Worm (Caenorhabditis elegans) whole organism, L4 larva: Measurements from ENCODE around the gene ckb-4.

Source experiments
- F26F4.8 ChIP-seq: fragments of 200-800 bp; sonication (Bioruptor generic); conservative IDR thresholded peaks from 2 replicates; pipeline ENCODE4 v1.3.6; 2022; ENCODE audit warnings: missing genetic modification characterization, missing compliant biosample characterization
- F37D6.2 ChIP-seq: sonication (generic microtip); optimal IDR thresholded peaks from 2 replicates; lab custom pipeline; 2016; ENCODE audit warnings: mild to moderate bottlenecking, missing genetic modification characterization, missing compliant biosample characterization
- Y48G9A.11 ChIP-seq: fragments of 200-800 bp; sonication (Bioruptor generic); IDR thresholded peaks from 2 replicates; pipeline ENCODE4 v1.3.6; 2022; ENCODE audit warnings: missing genetic modification reagents, missing genetic modification characterization, missing compliant biosample characterization
- ZK337.2 ChIP-seq: fragments of 200-800 bp; sonication (Bioruptor generic); IDR thresholded peaks from 2 replicates; pipeline ENCODE4 v1.3.6; 2022; ENCODE audit warnings: missing genetic modification reagents, missing genetic modification characterization, missing compliant biosample characterization
- ZK546.5 ChIP-seq, 2 experiments: sonication (generic microtip); optimal IDR thresholded peaks; 2 replicates each; lab custom pipeline; 2017; ENCODE audit warnings: missing biosample characterization in 2 of 2, missing genetic modification characterization in 2 of 2
- aha-1 ChIP-seq: fragments of 150-350 bp; peaks from one replicate; lab custom pipeline; 2014; ENCODE audit warnings: missing biosample characterization, missing genetic modification characterization
- ama-1 ChIP-seq: fragments of 150-350 bp; optimal IDR thresholded peaks from 2 replicates; lab custom pipeline; 2014; ENCODE audit warnings: inconsistent platforms, mixed read lengths
- ceh-62 ChIP-seq: sonication (generic microtip); optimal IDR thresholded peaks from 2 replicates; lab custom pipeline; 2017; ENCODE audit warnings: missing biosample characterization, missing genetic modification characterization
- ces-1 ChIP-seq: fragments of 150-350 bp; sonication (generic microtip); optimal IDR thresholded peaks from 4 replicates; lab custom pipeline; 2014; ENCODE audit warnings: missing biosample characterization, missing genetic modification reagents, missing genetic modification characterization
- cey-2 ChIP-seq: sonication (generic microtip); optimal IDR thresholded peaks from 3 replicates; lab custom pipeline; 2017; ENCODE audit warnings: missing genetic modification characterization, mild to moderate bottlenecking, missing compliant biosample characterization, antibody characterized with exemption, borderline replicate concordance; ENCODE audit not compliant: insufficient read depth
- ctbp-1 ChIP-seq: fragments of 200-800 bp; sonication (Bioruptor generic); IDR thresholded peaks from 2 replicates; pipeline ENCODE4 v1.3.6; 2022; ENCODE audit warnings: missing genetic modification reagents, missing genetic modification characterization, missing compliant biosample characterization
- daf-12 ChIP-seq: fragments of 150-350 bp; optimal IDR thresholded peaks from 2 replicates; lab custom pipeline; 2014; ENCODE audit warnings: missing biosample characterization, missing genetic modification reagents, missing genetic modification characterization
- daf-16 ChIP-seq, 3 experiments: sonication (generic microtip); optimal IDR thresholded peaks; 2 replicates each; lab custom pipeline; 2016 to 2017; ENCODE audit warnings: missing genetic modification characterization in 3 of 3, missing genetic modification reagents in 3 of 3, mild to moderate bottlenecking in 2 of 3, missing compliant biosample characterization in 2 of 3, missing biosample characterization in 1 of 3, moderate library complexity in 1 of 3
- daf-8 ChIP-seq: fragments of 200-800 bp; sonication (Bioruptor generic); IDR thresholded peaks from 2 replicates; pipeline ENCODE4 v1.3.6; 2022; ENCODE audit warnings: missing genetic modification characterization, missing compliant biosample characterization
- dmd-6 ChIP-seq: fragments of 200-800 bp; sonication (Bioruptor generic); IDR thresholded peaks from 2 replicates; pipeline ENCODE4 v1.3.6; 2022; ENCODE audit warnings: missing genetic modification reagents, missing genetic modification characterization, missing compliant biosample characterization
- dpl-1 ChIP-seq: fragments of 150-350 bp; optimal IDR thresholded peaks from 2 replicates; lab custom pipeline; 2014; ENCODE audit warnings: missing biosample characterization, missing genetic modification reagents, missing genetic modification characterization
- dve-1 ChIP-seq: sonication (generic microtip); optimal IDR thresholded peaks from 2 replicates; lab custom pipeline; 2017; ENCODE audit warnings: antibody characterized with exemption, mild to moderate bottlenecking, missing genetic modification characterization, missing compliant biosample characterization; ENCODE audit not compliant: insufficient read depth
- egl-43 ChIP-seq: fragments of 200-800 bp; sonication (Bioruptor generic); IDR thresholded peaks from 2 replicates; pipeline ENCODE4 v1.3.6; 2022; ENCODE audit warnings: missing genetic modification reagents, missing genetic modification characterization, missing compliant biosample characterization
- fos-1 ChIP-seq: fragments of 150-350 bp; optimal IDR thresholded peaks from 2 replicates; lab custom pipeline; 2014; ENCODE audit warnings: missing biosample characterization, missing genetic modification characterization
- gei-8 ChIP-seq: fragments of 200-800 bp; sonication (Bioruptor generic); optimal IDR thresholded peaks from 2 replicates; lab custom pipeline; 2018; ENCODE audit warnings: mild to moderate bottlenecking, missing genetic modification characterization, missing compliant biosample characterization
- hlh-11 ChIP-seq: fragments of 200-800 bp; sonication (Bioruptor generic); optimal IDR thresholded peaks from 2 replicates; lab custom pipeline; 2018; ENCODE audit warnings: mild to moderate bottlenecking, missing genetic modification characterization, missing compliant biosample characterization
- hlh-30 ChIP-seq: sonication (generic microtip); optimal IDR thresholded peaks from 2 replicates; lab custom pipeline; 2017; ENCODE audit warnings: antibody characterized with exemption, mild to moderate bottlenecking, missing genetic modification characterization, missing compliant biosample characterization; ENCODE audit not compliant: insufficient read depth
- hmg-1.1 ChIP-seq: fragments of 200-800 bp; sonication (Bioruptor generic); IDR thresholded peaks from 2 replicates; pipeline ENCODE4 v1.3.6; 2022; ENCODE audit warnings: missing genetic modification reagents, missing genetic modification characterization, missing compliant biosample characterization
- jun-1 ChIP-seq: fragments of 150-350 bp; optimal IDR thresholded peaks from 2 replicates; lab custom pipeline; 2014; ENCODE audit warnings: missing biosample characterization, missing genetic modification reagents, missing genetic modification characterization
- lim-7 ChIP-seq: fragments of 200-800 bp; sonication (Bioruptor generic); IDR thresholded peaks from 2 replicates; pipeline ENCODE4 v1.3.6; 2022; ENCODE audit warnings: missing genetic modification characterization, missing compliant biosample characterization
- lin-13 ChIP-seq: fragments of 150-350 bp; optimal IDR thresholded peaks from 2 replicates; lab custom pipeline; 2014; ENCODE audit warnings: missing biosample characterization, missing genetic modification reagents, missing genetic modification characterization
- lin-15B ChIP-seq: fragments of 150-350 bp; sonication (generic microtip); optimal IDR thresholded peaks from 3 replicates; lab custom pipeline; 2014; ENCODE audit warnings: missing biosample characterization, missing genetic modification characterization
- lin-29 ChIP-seq: fragments of 200-800 bp; sonication (Bioruptor generic); IDR thresholded peaks from 2 replicates; pipeline ENCODE4 v1.3.6; 2022; ENCODE audit warnings: missing genetic modification reagents, missing genetic modification characterization, missing compliant biosample characterization
- lsy-2 ChIP-seq, 2 experiments: fragments of 150-350 bp in 1 of 2; sonication (generic microtip) in 1 of 2; optimal IDR thresholded peaks; 2 replicates each; lab custom pipeline; 2014 to 2017; ENCODE audit warnings: missing biosample characterization in 2 of 2, missing genetic modification characterization in 2 of 2
- mdt-29 ChIP-seq: fragments of 200-800 bp; sonication (Bioruptor generic); IDR thresholded peaks from 2 replicates; pipeline ENCODE4 v1.3.6; 2022; ENCODE audit warnings: missing genetic modification reagents, missing genetic modification characterization, missing compliant biosample characterization
- mep-1 ChIP-seq: fragments of 150-350 bp; sonication (generic microtip); optimal IDR thresholded peaks from 3 replicates; lab custom pipeline; 2014; ENCODE audit warnings: missing biosample characterization, missing genetic modification characterization
- nhr-102 ChIP-seq: sonication (generic microtip); optimal IDR thresholded peaks from 2 replicates; lab custom pipeline; 2016; ENCODE audit warnings: mild to moderate bottlenecking, missing genetic modification characterization, moderate library complexity, missing compliant biosample characterization
- nhr-25 ChIP-seq: sonication (generic microtip); optimal IDR thresholded peaks from 2 replicates; lab custom pipeline; 2017; ENCODE audit warnings: missing genetic modification characterization, mild to moderate bottlenecking, missing compliant biosample characterization, antibody characterized with exemption, moderate library complexity, borderline replicate concordance; ENCODE audit not compliant: insufficient read depth
- nhr-42 ChIP-seq: fragments of 200-800 bp; sonication (Bioruptor generic); IDR thresholded peaks from 2 replicates; pipeline ENCODE4 v1.3.6; 2022; ENCODE audit warnings: missing genetic modification characterization, missing compliant biosample characterization
- nhr-6 ChIP-seq: fragments of 150-350 bp; optimal IDR thresholded peaks from 2 replicates; lab custom pipeline; 2014; ENCODE audit warnings: missing biosample characterization, missing genetic modification characterization
- nhr-77 ChIP-seq: fragments of 150-350 bp; optimal IDR thresholded peaks from 2 replicates; lab custom pipeline; 2014; ENCODE audit warnings: missing biosample characterization, missing genetic modification characterization
- pqm-1 ChIP-seq: sonication (generic microtip); optimal IDR thresholded peaks from 2 replicates; lab custom pipeline; 2017; ENCODE audit warnings: missing biosample characterization, missing genetic modification characterization
- rbr-2 ChIP-seq: sonication (generic microtip); optimal IDR thresholded peaks from 2 replicates; lab custom pipeline; 2016; ENCODE audit warnings: missing genotype, missing genetic modification characterization, missing compliant biosample characterization
- snpc-4 ChIP-seq: fragments of 150-350 bp; optimal IDR thresholded peaks from 2 replicates; lab custom pipeline; 2014; ENCODE audit warnings: missing biosample characterization, missing genetic modification characterization
- spr-3 ChIP-seq: fragments of 200-800 bp; sonication (Bioruptor generic); optimal IDR thresholded peaks from 2 replicates; lab custom pipeline; 2018; ENCODE audit warnings: mild to moderate bottlenecking, missing genetic modification characterization, missing compliant biosample characterization
- unc-62 ChIP-seq, 3 experiments: fragments of 150-350 bp in 1 of 3; sonication (generic microtip); optimal IDR thresholded peaks in 2 of 3; peaks in 1 of 3; 1 replicate in 1 of 3; 2 replicates in 2 of 3; lab custom pipeline; 2014 to 2017; ENCODE audit warnings: missing biosample characterization in 3 of 3, missing genetic modification characterization in 3 of 3, missing genetic modification reagents in 3 of 3, missing genotype in 1 of 3
- vab-7 ChIP-seq: fragments of 200-800 bp; sonication (Bioruptor generic); IDR thresholded peaks from 2 replicates; pipeline ENCODE4 v1.3.6; 2022; ENCODE audit warnings: missing genetic modification reagents, missing genetic modification characterization, missing compliant biosample characterization
- zag-1 ChIP-seq: fragments of 150-350 bp; optimal IDR thresholded peaks from 2 replicates; lab custom pipeline; 2014; ENCODE audit warnings: missing biosample characterization, missing genetic modification characterization
- zfp-2 ChIP-seq: sonication (generic microtip); optimal IDR thresholded peaks from 2 replicates; lab custom pipeline; 2016; ENCODE audit warnings: mild to moderate bottlenecking, missing genetic modification characterization, missing compliant biosample characterization
- zip-11 ChIP-seq: fragments of 200-800 bp; sonication (Bioruptor generic); IDR thresholded peaks from 2 replicates; pipeline ENCODE4 v1.3.6; 2022; ENCODE audit warnings: missing genetic modification characterization, missing compliant biosample characterization
- ztf-7 ChIP-seq: fragments of 150-350 bp; optimal IDR thresholded peaks from 2 replicates; lab custom pipeline; 2014; ENCODE audit warnings: missing biosample characterization, missing genetic modification characterization

ckb-4 gene

DNA sequence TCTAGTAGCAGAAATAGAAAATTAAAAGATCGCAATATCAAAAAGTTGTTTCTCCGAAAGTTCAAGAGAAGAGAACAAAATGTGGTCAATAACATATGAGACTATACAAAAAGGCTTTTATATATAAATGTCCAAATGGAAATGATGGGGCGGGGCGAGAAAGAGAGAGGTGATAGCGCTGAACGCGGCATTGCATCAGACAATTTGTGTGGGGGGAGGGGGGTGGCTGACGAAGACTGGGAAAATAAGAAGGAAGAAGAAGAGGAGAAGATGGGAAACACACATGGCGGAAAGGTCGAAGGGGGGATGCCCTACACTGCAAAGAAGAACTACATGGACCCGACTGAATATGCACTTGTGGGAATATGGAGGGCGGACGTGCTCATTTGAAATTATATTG is 26.1 kb upstream of the ckb-4 start (continued):
- peak; percentile 34; the same call in 1 of the 2 replicates for TF ChIP-seq hmg-1.1 (GFP tag; lab: Robert Waterston, UW)
- TF ChIP-seq dmd-6 (GFP tag; lab: Robert Waterston, UW) = peak; percentile 52
- peak; percentile 61 for TF ChIP-seq hlh-11 (tag; lab: Kevin White, UChicago)

- TF ChIP-seq lim-7 (GFP tag; lab: Robert Waterston, UW) (0 out of 2 replicates have a peak, but pooled peaks have one; percentile 47), unc-62 (GFP tag; optimal IDR thresholded peaks at IDR 0.05 in 1 of 2; lab: Kevin White, UChicago) (peak in 1 of 2 experiments; percentile 14), unc-62 (tag; optimal IDR thresholded peaks at IDR 0.05; lab: Kevin White, UChicago) (no peak), zfp-2 (no peak), ctbp-1 (GFP tag; lab: Robert Waterston, UW) (no peak), Y48G9A.11 (GFP tag; lab: Robert Waterston, UW) (0 out of 2 replicates have a peak, but pooled peaks have one; percentile 39), aha-1 (tag; lab: Kevin White, UChicago) (peak; percentile 78), lsy-2 (tag; optimal IDR thresholded peaks at IDR 0.05; lab: Kevin White, UChicago) (peak in 1 of 2 experiments; percentile 26), snpc-4 (tag; lab: Kevin White, UChicago) (no peak), dmd-6 (GFP tag; lab: Robert Waterston, UW) (no peak), rbr-2 (no peak), nhr-25 (no peak), hlh-30 (tag; lab: Kevin White, UChicago) (peak; percentile 62), jun-1 (tag; lab: Kevin White, UChicago) (no peak), egl-43 (GFP tag; lab: Robert Waterston, UW) (peak; percentile 20; the same call in 1 of the 2 replicates), ztf-7 (no peak), mep-1 (peak; percentile 7)
Measured at ce11 chrV:2134340-2134739, 25.1 kb upstream of the ckb-4 start.

ce11 chrV:2133512-2133911 is 24.3 kb upstream of the ckb-4 start:
- TF ChIP-seq zip-11 (GFP tag; lab: Robert Waterston, UW) = no peak
- TF ChIP-seq spr-3 (GFP tag; lab: Kevin White, UChicago) = no peak
- TF ChIP-seq lin-15B (tag; lab: Kevin White, UChicago) = no peak
- peak; percentile 23 for TF ChIP-seq dve-1 (tag; lab: Kevin White, UChicago)
- TF ChIP-seq dmd-6 (GFP tag; lab: Robert Waterston, UW) = peak; percentile 73
- no peak for TF ChIP-seq daf-8 (GFP tag; lab: Robert Waterston, UW)
- peak; percentile 95 for TF ChIP-seq aha-1 (tag; lab: Kevin White, UChicago)
- TF ChIP-seq lin-29 (GFP tag; lab: Robert Waterston, UW) = no peak
- TF ChIP-seq nhr-6 (tag; lab: Kevin White, UChicago) = no peak
- TF ChIP-seq fos-1 (tag; lab: Kevin White, UChicago) = no peak
- peak; percentile 74; the same call in 1 of the 2 replicates for TF ChIP-seq ctbp-1 (GFP tag; lab: Robert Waterston, UW)
- TF ChIP-seq nhr-42 (GFP tag; lab: Robert Waterston, UW) = no peak
- TF ChIP-seq zag-1 (tag; lab: Kevin White, UChicago) = no peak
- no peak for TF ChIP-seq ceh-62
- no peak for TF ChIP-seq gei-8 (GFP tag; lab: Kevin White, UChicago)
- no peak for TF ChIP-seq daf-12 (tag; lab: Kevin White, UChicago)
- no peak for TF ChIP-seq ztf-7
- TF ChIP-seq ces-1 = peak; percentile 2
- no peak for TF ChIP-seq cey-2 (tag; lab: Kevin White, UChicago)
- TF ChIP-seq ZK337.2 (GFP tag; lab: Robert Waterston, UW) = no peak
- TF ChIP-seq vab-7 (GFP tag; lab: Robert Waterston, UW) = no peak
- no peak for TF ChIP-seq ZK546.5 (tag; optimal IDR thresholded peaks at IDR 0.05; lab: Kevin White, UChicago)
- peak in 1 of 2 experiments; percentile 6 for TF ChIP-seq daf-16 (GFP tag; optimal IDR thresholded peaks at IDR 0.05; lab: Kevin White, UChicago)
- peak; percentile 24 for TF ChIP-seq daf-16 (tag; optimal IDR thresholded peaks at IDR 0.05; lab: Kevin White, UChicago)
- no peak for TF ChIP-seq ama-1 (lab: Kevin White, UChicago)
- peak; percentile 1 for TF ChIP-seq nhr-77 (tag; lab: Kevin White, UChicago)
- no peak for TF ChIP-seq unc-62 (GFP tag; optimal IDR thresholded peaks at IDR 0.05 in 1 of 2; lab: Kevin White, UChicago)
- no peak for TF ChIP-seq unc-62 (tag; optimal IDR thresholded peaks at IDR 0.05; lab: Kevin White, UChicago)
- TF ChIP-seq F26F4.8 (GFP tag; lab: Robert Waterston, UW) = no peak
- peak; percentile 63 for TF ChIP-seq F37D6.2
- peak; percentile 28 for TF ChIP-seq dpl-1 (GFP tag; lab: Kevin White, UChicago)
- TF ChIP-seq pqm-1 (tag; lab: Kevin White, UChicago) = no peak
- peak; percentile 83 for TF ChIP-seq hlh-11 (tag; lab: Kevin White, UChicago)
- no peak for TF ChIP-seq nhr-102 (tag; lab: Kevin White, UChicago)
- no peak for TF ChIP-seq mdt-29 (GFP tag; lab: Robert Waterston, UW)
- no peak for TF ChIP-seq lin-13 (GFP tag; lab: Kevin White, UChicago)
